Fruit fly (Drosophila melanogaster) whole organism, embryonic: ENCODE measurements around the gene CBP.

Experiments used
- Abd-B ChIP-seq: fragments of 200-800 bp; sonication (Bioruptor generic); optimal IDR thresholded peaks from 2 replicates; lab custom pipeline; 2018; ENCODE audit warnings: missing biosample characterization, mild to moderate bottlenecking, missing genetic modification characterization, moderate library complexity
- Aef1 ChIP-seq: fragments of 200-800 bp; sonication (Bioruptor generic); IDR thresholded peaks from 3 replicates; pipeline ENCODE4 v1.3.6; 2022; ENCODE audit warnings: missing biosample characterization, missing genetic modification characterization
- Asciz ChIP-seq: fragments of 200-800 bp; sonication (Bioruptor generic); optimal IDR thresholded peaks from 2 replicates; lab custom pipeline; 2017; ENCODE audit warnings: missing biosample characterization, mild to moderate bottlenecking, missing genetic modification characterization, missing genetic modification reagents
- CG12219 ChIP-seq: fragments of 200-800 bp; sonication (Bioruptor generic); optimal IDR thresholded peaks from 3 replicates; lab custom pipeline; 2018; ENCODE audit warnings: missing biosample characterization, mild to moderate bottlenecking, missing genetic modification characterization
- CG12659 ChIP-seq: fragments of 200-800 bp; sonication (Bioruptor generic); optimal IDR thresholded peaks from 3 replicates; lab custom pipeline; 2017; ENCODE audit warnings: mild to moderate bottlenecking, missing biosample characterization, missing genetic modification reagents, missing genetic modification characterization
- CG12942 ChIP-seq: fragments of 200-800 bp; sonication (Bioruptor generic); optimal IDR thresholded peaks from 3 replicates; lab custom pipeline; 2016; ENCODE audit warnings: missing biosample characterization, missing genetic modification characterization
- CG13296 ChIP-seq: fragments of 200-800 bp; sonication (Bioruptor generic); optimal IDR thresholded peaks from 3 replicates; lab custom pipeline; 2018; ENCODE audit warnings: missing biosample characterization, mild to moderate bottlenecking, missing genetic modification characterization
- CG13894 ChIP-seq: fragments of 200-800 bp; sonication (Bioruptor generic); optimal IDR thresholded peaks from 3 replicates; lab custom pipeline; 2018; ENCODE audit warnings: missing biosample characterization, mild to moderate bottlenecking, missing genetic modification characterization, moderate library complexity
- CG16813 ChIP-seq: fragments of 200-800 bp; sonication (Bioruptor generic); IDR thresholded peaks from 3 replicates; pipeline ENCODE4 v1.3.6; 2022; ENCODE audit warnings: missing biosample characterization, missing genetic modification characterization; ENCODE audit not compliant: partially characterized antibody
- CG1792 ChIP-seq: fragments of 200-800 bp; sonication (Bioruptor generic); optimal IDR thresholded peaks from 2 replicates; lab custom pipeline; 2016; ENCODE audit warnings: missing biosample characterization, missing genetic modification characterization
- CG18619 ChIP-seq: fragments of 200-800 bp; sonication (Bioruptor generic); optimal IDR thresholded peaks from 3 replicates; lab custom pipeline; 2017; ENCODE audit warnings: missing biosample characterization, mild to moderate bottlenecking, missing genetic modification characterization
- CG2199 ChIP-seq: fragments of 200-800 bp; sonication (Bioruptor generic); IDR thresholded peaks from 3 replicates; pipeline ENCODE4 v1.3.6; 2022; ENCODE audit warnings: missing biosample characterization, missing genetic modification characterization
- CG3281 ChIP-seq: fragments of 200-800 bp; sonication (Bioruptor generic); optimal IDR thresholded peaks from 3 replicates; lab custom pipeline; 2017; ENCODE audit warnings: missing biosample characterization, mild to moderate bottlenecking, missing genetic modification characterization
- CG3847 ChIP-seq: fragments of 200-800 bp; sonication (Bioruptor generic); IDR thresholded peaks from 2 replicates; pipeline ENCODE4 v1.3.6; 2022; ENCODE audit warnings: missing biosample characterization, missing genetic modification characterization
- CG6765 ChIP-seq: fragments of 200-800 bp; sonication (Bioruptor generic); optimal IDR thresholded peaks from 3 replicates; lab custom pipeline; 2017; ENCODE audit warnings: missing biosample characterization, mild to moderate bottlenecking, missing genetic modification characterization
- CG7372 ChIP-seq: fragments of 200-800 bp; sonication (Bioruptor generic); IDR thresholded peaks from 2 replicates; pipeline ENCODE4 v1.3.6; 2022; ENCODE audit warnings: missing biosample characterization, missing genetic modification characterization
- CG9932 ChIP-seq: fragments of 200-800 bp; sonication (Bioruptor generic); IDR thresholded peaks from 2 replicates; pipeline ENCODE4 v1.3.6; 2022; ENCODE audit warnings: missing biosample characterization, missing genetic modification characterization
- Camta ChIP-seq: fragments of 200-800 bp; sonication (Bioruptor generic); optimal IDR thresholded peaks from 2 replicates; lab custom pipeline; 2016; ENCODE audit warnings: missing biosample characterization, missing genetic modification characterization
- Dad ChIP-seq: fragments of 200-800 bp; sonication (Bioruptor generic); optimal IDR thresholded peaks from 3 replicates; lab custom pipeline; 2016; ENCODE audit warnings: missing biosample characterization, missing genetic modification characterization
- Drgx ChIP-seq: fragments of 200-800 bp; sonication (Bioruptor generic); IDR thresholded peaks from 2 replicates; pipeline ENCODE4 v1.3.6; 2022; ENCODE audit warnings: missing biosample characterization, missing genetic modification characterization
- E2f2 ChIP-seq: fragments of 200-800 bp; sonication (Bioruptor generic); IDR thresholded peaks from 2 replicates; pipeline ENCODE4 v1.3.6; 2022; ENCODE audit warnings: missing biosample characterization, missing genetic modification characterization
- Elba2 ChIP-seq: fragments of 200-800 bp; sonication (Bioruptor generic); optimal IDR thresholded peaks from 3 replicates; lab custom pipeline; 2016; ENCODE audit warnings: missing biosample characterization, missing genetic modification characterization
- HLHmδ ChIP-seq: fragments of 200-800 bp; sonication (Bioruptor generic); optimal IDR thresholded peaks from 2 replicates; lab custom pipeline; 2018; ENCODE audit warnings: missing biosample characterization, mild to moderate bottlenecking, missing genetic modification characterization, moderate library complexity
- Hr78 ChIP-seq, 2 experiments: fragments of 200-800 bp in 1 of 2; fragments of >200 bp in 1 of 2; sonication (Bioruptor generic) in 1 of 2; optimal IDR thresholded peaks; 2 replicates each; lab custom pipeline; 2017 to 2019; ENCODE audit warnings: missing biosample characterization in 2 of 2, missing genetic modification characterization in 2 of 2, mild to moderate bottlenecking in 1 of 2, moderate library complexity in 1 of 2
- Kr ChIP-seq: fragments of 200-800 bp; sonication (Bioruptor generic); optimal IDR thresholded peaks from 2 replicates; lab custom pipeline; 2017; ENCODE audit warnings: missing biosample characterization, mild to moderate bottlenecking, missing genetic modification characterization
- Lpt ChIP-seq: fragments of >200 bp; optimal IDR thresholded peaks from 2 replicates; lab custom pipeline; 2018; ENCODE audit warnings: missing biosample characterization, missing genetic modification characterization
- Mad ChIP-seq: fragments of 200-800 bp; sonication (Bioruptor generic); optimal IDR thresholded peaks from 2 replicates; lab custom pipeline; 2016; ENCODE audit warnings: missing biosample characterization, missing genetic modification characterization
- Ptx1 ChIP-seq: fragments of 200-800 bp; sonication (Bioruptor generic); IDR thresholded peaks from 2 replicates; pipeline ENCODE4 v1.3.6; 2022; ENCODE audit warnings: missing biosample characterization, missing genetic modification characterization
- Taf1 ChIP-seq: fragments of 200-800 bp; sonication (Bioruptor generic); IDR thresholded peaks from 2 replicates; pipeline ENCODE4 v1.3.6; 2022; ENCODE audit warnings: missing biosample characterization, missing genetic modification characterization
- aop ChIP-seq: fragments of 200-800 bp; sonication (Bioruptor generic); IDR thresholded peaks from 2 replicates; pipeline ENCODE4 v1.3.6; 2022; ENCODE audit warnings: missing biosample characterization, missing genetic modification characterization
- bbx ChIP-seq: fragments of 200-800 bp; sonication (Bioruptor generic); IDR thresholded peaks from 2 replicates; pipeline ENCODE4 v1.3.6; 2022; ENCODE audit warnings: missing biosample characterization, missing genetic modification characterization; ENCODE audit not compliant: partially characterized antibody
- bowl ChIP-seq: fragments of 200-800 bp; sonication (Bioruptor generic); IDR thresholded peaks from 2 replicates; pipeline ENCODE4 v1.3.6; 2022; ENCODE audit warnings: missing biosample characterization, missing genetic modification characterization
- cato ChIP-seq: fragments of 200-800 bp; sonication (Bioruptor generic); optimal IDR thresholded peaks from 2 replicates; lab custom pipeline; 2016; ENCODE audit warnings: missing biosample characterization, missing genetic modification characterization, borderline replicate concordance
- caup ChIP-seq: fragments of 200-800 bp; sonication (Bioruptor generic); optimal IDR thresholded peaks from 3 replicates; lab custom pipeline; 2017; ENCODE audit warnings: missing biosample characterization, mild to moderate bottlenecking, missing genetic modification characterization, moderate library complexity; ENCODE audit not compliant: severe bottlenecking
- esg ChIP-seq: fragments of 200-800 bp; sonication (Bioruptor generic); conservative IDR thresholded peaks from 2 replicates; pipeline ENCODE4 v1.3.6; 2022; ENCODE audit warnings: missing biosample characterization, missing genetic modification characterization
- fru ChIP-seq: fragments of >200 bp; optimal IDR thresholded peaks from 2 replicates; lab custom pipeline; 2017
- grau ChIP-seq: fragments of 200-800 bp; optimal IDR thresholded peaks from 3 replicates; lab custom pipeline; 2019; ENCODE audit warnings: missing biosample characterization, mild to moderate bottlenecking, missing genetic modification characterization, moderate library complexity
- jumu ChIP-seq: fragments of 200-800 bp; sonication (Bioruptor generic); optimal IDR thresholded peaks from 3 replicates; lab custom pipeline; 2016; ENCODE audit warnings: missing biosample characterization, missing genetic modification characterization
- ken ChIP-seq: fragments of 200-800 bp; sonication (Bioruptor generic); IDR thresholded peaks from 3 replicates; pipeline ENCODE4 v1.3.6; 2022; ENCODE audit warnings: missing biosample characterization, missing genetic modification characterization
- nom ChIP-seq: fragments of 200-800 bp; sonication (Bioruptor generic); optimal IDR thresholded peaks from 2 replicates; lab custom pipeline; 2017; ENCODE audit warnings: missing biosample characterization, missing genetic modification characterization, mild to moderate bottlenecking, moderate library complexity, missing genetic modification reagents
- phol ChIP-seq: fragments of 200-800 bp; sonication (Bioruptor generic); optimal IDR thresholded peaks from 3 replicates; lab custom pipeline; 2018; ENCODE audit warnings: missing biosample characterization, mild to moderate bottlenecking, missing genetic modification characterization, moderate library complexity
- psq ChIP-seq: fragments of 200-800 bp; sonication (Bioruptor generic); optimal IDR thresholded peaks from 2 replicates; lab custom pipeline; 2017; ENCODE audit warnings: missing biosample characterization, missing genetic modification characterization
- pzg ChIP-seq: fragments of 200-800 bp; sonication (Bioruptor generic); optimal IDR thresholded peaks from 3 replicates; lab custom pipeline; 2018; ENCODE audit warnings: missing biosample characterization, mild to moderate bottlenecking, missing genetic modification characterization, moderate library complexity
- shn ChIP-seq: fragments of 200-800 bp; sonication (Bioruptor generic); optimal IDR thresholded peaks from 3 replicates; lab custom pipeline; 2016; ENCODE audit warnings: missing biosample characterization, missing genetic modification characterization
- sr ChIP-seq: fragments of 200-800 bp; sonication (Bioruptor generic); IDR thresholded peaks from 3 replicates; pipeline ENCODE4 v1.3.6; 2022; ENCODE audit warnings: missing biosample characterization, missing genetic modification characterization
- trem ChIP-seq: fragments of 200-800 bp; optimal IDR thresholded peaks from 3 replicates; lab custom pipeline; 2019; ENCODE audit warnings: missing biosample characterization, mild to moderate bottlenecking, missing genetic modification characterization, moderate library complexity
- ttk ChIP-seq: fragments of 200-800 bp; sonication (Bioruptor generic); IDR thresholded peaks from 2 replicates; pipeline ENCODE4 v2.1.2; 2022; ENCODE audit warnings: missing biosample characterization, missing genetic modification characterization
- twi ChIP-seq: fragments of 200-800 bp; optimal IDR thresholded peaks from 2 replicates; lab custom pipeline; 2019; ENCODE audit warnings: missing biosample characterization, mild to moderate bottlenecking, missing genetic modification characterization, moderate library complexity
- unpg ChIP-seq: fragments of 200-800 bp; sonication (Bioruptor generic); optimal IDR thresholded peaks from 3 replicates; lab custom pipeline; 2018; ENCODE audit warnings: missing biosample characterization, mild to moderate bottlenecking, missing genetic modification characterization, moderate library complexity
- zen2 ChIP-seq: fragments of 200-800 bp; sonication (Bioruptor generic); IDR thresholded peaks from 3 replicates; pipeline ENCODE4 v1.3.6; 2022; ENCODE audit warnings: missing biosample characterization, missing genetic modification characterization; ENCODE audit not compliant: partially characterized antibody

CBP gene

DNA sequence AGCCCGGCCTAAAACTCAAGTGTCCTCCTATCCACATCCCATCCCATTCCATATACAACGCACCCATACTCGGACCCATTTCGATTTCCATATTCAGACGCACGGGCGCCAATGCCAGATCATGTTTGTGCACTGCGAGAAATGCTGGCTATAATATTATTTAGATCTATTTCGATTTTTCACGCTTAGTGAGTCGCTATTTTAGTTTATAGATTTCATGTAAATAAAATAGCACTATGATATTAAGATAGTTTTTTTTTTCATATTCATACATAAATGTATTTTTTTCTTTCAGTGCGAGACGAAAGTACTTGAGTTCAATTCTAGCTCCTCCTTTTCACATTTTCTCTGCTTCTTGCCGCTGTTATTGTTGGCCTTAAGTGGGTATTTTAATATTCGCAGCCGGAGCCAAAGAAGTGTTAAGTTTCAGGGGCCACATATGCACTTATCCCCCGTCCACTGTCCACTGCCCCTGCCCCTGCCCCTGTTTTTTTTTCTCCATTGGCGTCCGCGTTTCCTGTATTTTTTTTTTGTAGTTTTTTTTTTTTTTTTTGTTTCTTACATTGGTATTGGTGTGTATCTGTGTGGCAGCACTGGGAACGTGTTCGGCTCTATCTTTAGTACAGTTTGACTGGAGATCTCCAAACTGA lies 45.2 kb upstream of the CBP start (continued):
- TF ChIP-seq sr (GFP tag; lab: Robert Waterston, UW) (no peak), bowl (GFP tag; lab: Robert Waterston, UW) (no peak), esg (GFP tag; lab: Robert Waterston, UW) (peak; percentile 59), Ptx1 (peak; percentile 62), CG3847 (peak; percentile 55), CG12942 (GFP tag; lab: Kevin White, UChicago) (peak; percentile 68), Dad (peak; percentile 34), Abd-B (GFP tag; lab: Kevin White, UChicago) (peak; percentile 68), CG12219 (GFP tag; lab: Kevin White, UChicago) (peak; percentile 61), Hr78 (GFP tag; optimal IDR thresholded peaks at IDR 0.05; lab: Kevin White, UChicago) (peak in 1 of 2 experiments; percentile 44), CG6765 (no peak), CG12659 (GFP tag; lab: Kevin White, UChicago) (peak; percentile 39), shn (GFP tag; lab: Kevin White, UChicago) (peak; percentile 26), E2f2 (GFP tag; lab: Robert Waterston, UW) (peak; percentile 21; the same call in 1 of the 2 replicates), nom (peak; percentile 92), pzg (GFP tag; lab: Kevin White, UChicago) (no peak), Asciz (GFP tag; lab: Kevin White, UChicago) (peak; percentile 69), twi (tag; lab: Kevin White, UChicago) (peak; percentile 68), aop (no peak), CG3281 (GFP tag; lab: Kevin White, UChicago) (no peak), psq (peak; percentile 17), ken (GFP tag; lab: Robert Waterston, UW) (peak; percentile 63; the same call in 1 of the 3 replicates), phol (tag; lab: Kevin White, UChicago) (peak; percentile 90), cato (GFP tag; lab: Kevin White, UChicago) (peak; percentile 50), Mad (peak; percentile 77), grau (tag; lab: Kevin White, UChicago) (peak; percentile 69), Kr (GFP tag; lab: Kevin White, UChicago) (peak; percentile 25), CG1792 (GFP tag; lab: Kevin White, UChicago) (peak; percentile 2), Aef1 (GFP tag; lab: Robert Waterston, UW) (no peak), CG13894 (tag; lab: Kevin White, UChicago) (no peak), zen2 (GFP tag; lab: Robert Waterston, UW) (no peak), Camta (GFP tag; lab: Kevin White, UChicago) (peak; percentile 45), caup (peak; percentile 21), bbx (GFP tag; lab: Robert Waterston, UW) (no peak), Drgx (GFP tag; lab: Robert Waterston, UW) (peak; percentile 69; the same call in 1 of the 2 replicates), CG2199 (GFP tag; lab: Robert Waterston, UW) (no peak), fru (lab: Kevin White, UChicago) (no peak), Lpt (no peak), unpg (GFP tag; lab: Kevin White, UChicago) (peak; percentile 86), Elba2 (peak; percentile 60), CG18619 (GFP tag; lab: Kevin White, UChicago) (peak; percentile 60), jumu (GFP tag; lab: Kevin White, UChicago) (peak; percentile 4), trem (tag; lab: Kevin White, UChicago) (peak; percentile 61), CG16813 (GFP tag; lab: Robert Waterston, UW) (no peak), ttk (GFP tag; lab: Robert Waterston, UW) (peak; percentile 35; the same call in 1 of the 2 replicates), Taf1 (GFP tag; lab: Robert Waterston, UW) (no peak), HLHmδ (no peak), CG9932 (GFP tag; lab: Robert Waterston, UW) (no peak), CG7372 (peak; percentile 53; the same call in 1 of the 2 replicates), CG13296 (GFP tag; lab: Kevin White, UChicago) (peak; percentile 41)
